Worm (Caenorhabditis elegans): Measurements from ENCODE around the gene mltn-12.

The mltn-12 gene

DNA sequence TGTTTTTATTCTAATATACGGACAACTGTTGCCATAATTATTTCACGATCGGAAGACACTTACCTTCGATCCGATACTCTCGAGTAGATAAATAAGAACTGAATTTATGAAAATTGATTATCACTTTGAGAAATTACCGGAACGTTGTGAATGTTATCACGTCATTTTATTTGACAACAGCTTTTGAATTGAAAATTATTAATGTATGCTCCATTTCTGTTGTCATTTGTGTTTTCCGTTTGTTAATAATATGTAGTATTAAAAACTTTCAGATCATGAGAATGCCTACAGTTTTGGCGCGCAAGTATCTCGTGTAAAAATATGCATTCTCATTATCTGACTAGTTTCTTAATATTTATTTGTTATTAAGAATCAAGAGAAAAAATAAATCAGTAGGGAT is 41.5 kb downstream of the mltn-12 start, which contains the start of gene C53D6.10:
C53D6.10 (minus strand) TSS at position 101 of the 400 bp plus-strand sequence.
- TF ChIP-seq ZK546.5 (tag; optimal IDR thresholded peaks at IDR 0.05) (no peak), C34F6.9 (tag; optimal IDR thresholded peaks at IDR 0.05) (no peak), nhr-11 (tag; optimal IDR thresholded peaks at IDR 0.05) (no peak), nhr-237 (tag; optimal IDR thresholded peaks at IDR 0.05) (no peak)

ce11 chrIV:9037063-9037462 is 44.2 kb downstream of the mltn-12 start, which contains the start of gene C53D6.7:
C53D6.7 (minus strand) TSS chrIV:9037163.
- no peak for TF ChIP-seq mbf-1 (tag; optimal IDR thresholded peaks at IDR 0.05)
- no peak for TF ChIP-seq lsy-2 (tag; optimal IDR thresholded peaks at IDR 0.05)
- no peak for TF ChIP-seq ztf-4 (tag; optimal IDR thresholded peaks at IDR 0.05)
- TF ChIP-seq fos-1 (tag; optimal IDR thresholded peaks at IDR 0.05), result no peak
- TF ChIP-seq unc-62 (GFP tag; optimal IDR thresholded peaks at IDR 0.05), result no peak
- no peak for TF ChIP-seq nhr-10 (tag; optimal IDR thresholded peaks at IDR 0.05)
- no peak for TF ChIP-seq nhr-25 (tag; optimal IDR thresholded peaks at IDR 0.05)
- TF ChIP-seq nhr-11 (tag; optimal IDR thresholded peaks at IDR 0.05), result no peak
- no peak for TF ChIP-seq ZK546.5 (tag; optimal IDR thresholded peaks at IDR 0.05)
- no peak for TF ChIP-seq unc-55 (GFP tag; optimal IDR thresholded peaks at IDR 0.05)
- TF ChIP-seq ztf-1 (GFP tag; conservative IDR thresholded peaks at IDR 0.05), result no peak
- no peak for TF ChIP-seq lin-13 (GFP tag; optimal IDR thresholded peaks at IDR 0.05)
- TF ChIP-seq mdl-1 (tag; optimal IDR thresholded peaks at IDR 0.05), result no peak
- TF ChIP-seq nhr-23 (tag; optimal IDR thresholded peaks at IDR 0.05), result no peak
- TF ChIP-seq nhr-12 (tag; optimal IDR thresholded peaks at IDR 0.05), result no peak
- TF ChIP-seq ceh-82 (tag; optimal IDR thresholded peaks at IDR 0.05), result no peak
- no peak for TF ChIP-seq lin-39 (tag; optimal IDR thresholded peaks at IDR 0.05)
- no peak for TF ChIP-seq Y55F3AM.14 (GFP tag; optimal IDR thresholded peaks at IDR 0.05)

DNA sequence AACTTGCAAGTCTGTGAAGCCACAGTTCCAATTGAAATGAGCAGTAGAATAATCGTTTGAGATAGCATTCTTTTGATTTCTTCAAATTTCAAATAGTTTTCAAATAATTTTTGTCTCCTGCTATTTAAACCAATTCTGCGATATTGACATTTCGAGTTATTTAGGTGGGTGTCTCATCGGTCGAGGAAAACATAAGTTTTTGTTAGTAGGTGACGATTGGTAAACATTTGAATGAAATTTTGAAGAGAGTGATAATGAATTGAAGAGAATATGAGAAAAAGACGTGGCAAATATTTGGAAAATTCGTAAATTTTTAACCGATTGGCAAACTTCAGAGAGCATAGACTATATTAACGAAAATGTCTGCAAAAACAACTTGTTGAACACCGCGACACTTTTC is 47.5 kb downstream of the mltn-12 start, which contains the start of gene Y73F4A.3:
Y73F4A.3 (minus strand) TSS at position 101 of the 400 bp plus-strand sequence.
- peak; percentile 4 for TF ChIP-seq F13H6.1 (tag; optimal IDR thresholded peaks at IDR 0.05)
- no peak for TF ChIP-seq zag-1 (tag; optimal IDR thresholded peaks at IDR 0.05)

DNA sequence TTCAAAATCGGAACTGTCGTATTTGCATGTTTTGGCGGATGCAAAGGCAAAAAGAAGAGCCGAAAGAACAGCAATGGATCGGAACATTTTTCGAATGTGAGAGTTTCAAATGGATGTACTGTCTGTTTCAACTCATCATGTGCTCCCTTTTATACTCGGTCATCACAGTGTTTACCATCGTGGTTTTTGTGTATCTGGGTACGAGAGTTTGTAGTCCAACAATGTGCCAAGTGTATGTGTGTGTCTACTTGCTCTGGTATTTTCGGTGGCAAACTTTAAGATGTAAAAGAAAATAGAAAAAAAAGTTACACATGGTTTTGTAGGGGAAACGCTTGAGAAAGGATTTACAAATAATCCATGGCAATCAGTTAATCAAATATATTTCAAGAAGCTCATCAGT is 50.3 kb downstream of the mltn-12 start, which contains the start of gene Y73F4A.2:
Y73F4A.2 (minus strand) TSS at position 124 of the 400 bp plus-strand sequence.
- TF ChIP-seq nhr-129 (tag; optimal IDR thresholded peaks at IDR 0.05) (peak; percentile 23), peb-1 (tag; optimal IDR thresholded peaks at IDR 0.05) (no peak), F13H6.1 (tag; optimal IDR thresholded peaks at IDR 0.05) (peak; percentile 17), nhr-10 (tag; optimal IDR thresholded peaks at IDR 0.05) (no peak), blmp-1 (tag; optimal IDR thresholded peaks at IDR 0.05; ENCODE audit: insufficient read depth) (no peak)

ce11 chrIV:9045252-9045651 is 52.4 kb downstream of the mltn-12 start, which contains the start of gene Y73F4A.1:
Y73F4A.1 (minus strand) TSS chrIV:9045352.
- no peak for TF ChIP-seq R02D3.7 (tag; optimal IDR thresholded peaks at IDR 0.05)
- TF ChIP-seq unc-55 (GFP tag; optimal IDR thresholded peaks at IDR 0.05), result no peak
- TF ChIP-seq ceh-16 (tag; optimal IDR thresholded peaks at IDR 0.05), result no peak
- TF ChIP-seq crh-2 (tag; optimal IDR thresholded peaks at IDR 0.05), result no peak
- TF ChIP-seq ama-1 (optimal IDR thresholded peaks at IDR 0.05), result no peak
- no peak for TF ChIP-seq nhr-129 (tag; optimal IDR thresholded peaks at IDR 0.05)
- no peak for TF ChIP-seq alr-1 (tag; optimal IDR thresholded peaks at IDR 0.05)
- no peak for TF ChIP-seq Y55F3AM.14 (GFP tag; optimal IDR thresholded peaks at IDR 0.05)
- no peak for TF ChIP-seq nhr-6 (tag; optimal IDR thresholded peaks at IDR 0.05)
- TF ChIP-seq mab-5 (tag; optimal IDR thresholded peaks at IDR 0.05), result no peak
- TF ChIP-seq nhr-21 (tag; optimal IDR thresholded peaks at IDR 0.05), result no peak
- no peak for TF ChIP-seq F13H6.1 (tag; optimal IDR thresholded peaks at IDR 0.05)
- TF ChIP-seq skn-1 (tag; optimal IDR thresholded peaks at IDR 0.05), result no peak

Data from whole organism, L2 larva.